Worm (Caenorhabditis elegans) whole organism, young adult: ENCODE measurements around the gene C05G5.1.

Source experiments
- B0035.1 ChIP-seq: sonication (generic microtip); optimal IDR thresholded peaks from 2 replicates; lab custom pipeline; 2016; ENCODE audit warnings: missing genetic modification characterization, mild to moderate bottlenecking, missing compliant biosample characterization, missing genotype, missing genetic modification reagents
- C17E4.6 ChIP-seq: fragments of 200-800 bp; sonication (Bioruptor generic); IDR thresholded peaks from 2 replicates; pipeline ENCODE4 v1.3.6; 2022; ENCODE audit warnings: missing genetic modification reagents, missing genetic modification characterization, missing compliant biosample characterization
- D2030.7 ChIP-seq: fragments of 200-800 bp; sonication (Bioruptor generic); IDR thresholded peaks from 2 replicates; pipeline ENCODE4 v1.3.6; 2022; ENCODE audit warnings: missing genetic modification reagents, missing genetic modification characterization, missing compliant biosample characterization
- F10E7.11 ChIP-seq: sonication (generic microtip); optimal IDR thresholded peaks from 2 replicates; lab custom pipeline; 2017; ENCODE audit warnings: mild to moderate bottlenecking, missing genetic modification characterization, moderate library complexity, missing compliant biosample characterization
- F22D6.2 ChIP-seq: sonication (generic microtip); optimal IDR thresholded peaks from 2 replicates; lab custom pipeline; 2016; ENCODE audit warnings: mild to moderate bottlenecking, missing genetic modification characterization, missing compliant biosample characterization
- F49E8.2 ChIP-seq: sonication (generic microtip); optimal IDR thresholded peaks from 3 replicates; lab custom pipeline; 2017; ENCODE audit warnings: missing genetic modification characterization, mild to moderate bottlenecking, missing compliant biosample characterization, antibody characterized with exemption, moderate library complexity; ENCODE audit not compliant: insufficient read depth
- F52B5.7 ChIP-seq: sonication (generic microtip); optimal IDR thresholded peaks from 2 replicates; lab custom pipeline; 2016; ENCODE audit warnings: mild to moderate bottlenecking, missing genetic modification characterization, missing compliant biosample characterization
- K11D2.4 ChIP-seq: fragments of 200-800 bp; sonication (Bioruptor generic); IDR thresholded peaks from 2 replicates; pipeline ENCODE4 v1.3.6; 2022; ENCODE audit warnings: missing genetic modification reagents, missing genetic modification characterization, missing compliant biosample characterization
- K12H6.12 ChIP-seq: fragments of 200-800 bp; sonication (Bioruptor generic); optimal IDR thresholded peaks from 2 replicates; lab custom pipeline; 2018; ENCODE audit warnings: mild to moderate bottlenecking, missing genetic modification characterization, missing compliant biosample characterization
- T07F8.4 ChIP-seq: sonication (generic microtip); optimal IDR thresholded peaks from 2 replicates; lab custom pipeline; 2016; ENCODE audit warnings: mild to moderate bottlenecking, missing genetic modification characterization, moderate library complexity, missing compliant biosample characterization
- T26A5.8 ChIP-seq: sonication (generic microtip); optimal IDR thresholded peaks from 2 replicates; lab custom pipeline; 2016; ENCODE audit warnings: missing genetic modification characterization, missing compliant biosample characterization
- Y56A3A.18 ChIP-seq: fragments of 200-800 bp; sonication (Bioruptor generic); IDR thresholded peaks from 2 replicates; pipeline ENCODE4 v1.3.6; 2022; ENCODE audit warnings: missing genetic modification reagents, missing genetic modification characterization, missing compliant biosample characterization
- Y95B8A.8 ChIP-seq: fragments of 200-800 bp; sonication (Bioruptor generic); IDR thresholded peaks from 2 replicates; pipeline ENCODE4 v1.3.6; 2022; ENCODE audit warnings: missing genetic modification reagents, missing genetic modification characterization, missing compliant biosample characterization
- ZK185.1 ChIP-seq: sonication (generic microtip); optimal IDR thresholded peaks from 2 replicates; lab custom pipeline; 2016; ENCODE audit warnings: mild to moderate bottlenecking, missing genetic modification characterization, missing compliant biosample characterization; ENCODE audit not compliant: poor library complexity, severe bottlenecking
- ama-1 ChIP-seq, 3 experiments: fragments of 150-350 bp in 1 of 3; sonication (generic microtip) in 2 of 3; optimal IDR thresholded peaks; 2 replicates each; lab custom pipeline; 2014 to 2018; ENCODE audit warnings: missing biosample characterization in 2 of 3, missing genetic modification characterization in 2 of 3, missing genetic modification reagents in 2 of 3
- aptf-2 ChIP-seq: fragments of 200-800 bp; sonication (Bioruptor generic); conservative IDR thresholded peaks from 2 replicates; pipeline ENCODE4 v1.3.6; 2022; ENCODE audit warnings: missing genetic modification reagents, missing genetic modification characterization, missing compliant biosample characterization
- aptf-3 ChIP-seq: fragments of 200-800 bp; sonication (Bioruptor generic); IDR thresholded peaks from 2 replicates; pipeline ENCODE4 v1.3.6; 2022; ENCODE audit warnings: missing genetic modification characterization, missing compliant biosample characterization
- attf-3 ChIP-seq: fragments of 200-800 bp; sonication (Bioruptor generic); conservative IDR thresholded peaks from 2 replicates; pipeline ENCODE4 v1.3.6; 2022; ENCODE audit warnings: missing genetic modification reagents, missing genetic modification characterization, missing compliant biosample characterization
- attf-6 ChIP-seq: fragments of 200-800 bp; sonication (Bioruptor generic); IDR thresholded peaks from 2 replicates; pipeline ENCODE4 v1.3.6; 2022; ENCODE audit warnings: missing genetic modification reagents, missing genetic modification characterization, missing compliant biosample characterization
- bed-2 ChIP-seq: fragments of 200-800 bp; sonication (Bioruptor generic); IDR thresholded peaks from 2 replicates; pipeline ENCODE4 v1.3.6; 2022; ENCODE audit warnings: missing genetic modification reagents, missing genetic modification characterization, missing compliant biosample characterization
- ceh-40 ChIP-seq: fragments of 200-800 bp; sonication (Bioruptor generic); IDR thresholded peaks from 2 replicates; pipeline ENCODE4 v1.3.6; 2022; ENCODE audit warnings: missing genetic modification characterization, missing compliant biosample characterization
- ceh-58 ChIP-seq: fragments of 200-800 bp; sonication (Bioruptor generic); IDR thresholded peaks from 2 replicates; pipeline ENCODE4 v1.3.6; 2022; ENCODE audit warnings: missing genetic modification characterization, missing compliant biosample characterization
- dox-1 ChIP-seq: fragments of 200-800 bp; sonication (Bioruptor generic); IDR thresholded peaks from 2 replicates; pipeline ENCODE4 v1.3.6; 2022; ENCODE audit warnings: missing genetic modification reagents, missing genetic modification characterization, missing compliant biosample characterization
- ekl-4 ChIP-seq: fragments of 200-800 bp; sonication (Bioruptor generic); IDR thresholded peaks from 2 replicates; pipeline ENCODE4 v1.3.6; 2022; ENCODE audit warnings: missing genetic modification reagents, missing genetic modification characterization, missing compliant biosample characterization
- ets-4 ChIP-seq: fragments of 200-800 bp; sonication (Bioruptor generic); optimal IDR thresholded peaks from 2 replicates; lab custom pipeline; 2018; ENCODE audit warnings: mild to moderate bottlenecking, missing genetic modification characterization, missing compliant biosample characterization
- him-1 ChIP-seq: sonication (generic microtip); optimal IDR thresholded peaks from 2 replicates; lab custom pipeline; 2016; ENCODE audit warnings: missing genotype, missing genetic modification reagents, missing genetic modification characterization, missing compliant biosample characterization
- hlh-12 ChIP-seq: sonication (generic microtip); optimal IDR thresholded peaks from 2 replicates; lab custom pipeline; 2016; ENCODE audit warnings: missing genetic modification characterization, missing compliant biosample characterization
- hmg-1.2 ChIP-seq: fragments of 200-800 bp; sonication (Bioruptor generic); IDR thresholded peaks from 2 replicates; pipeline ENCODE4 v1.3.6; 2022; ENCODE audit warnings: missing genetic modification reagents, missing genetic modification characterization, missing compliant biosample characterization
- let-526 ChIP-seq: fragments of 200-800 bp; sonication (Bioruptor generic); IDR thresholded peaks from 2 replicates; pipeline ENCODE4 v1.3.6; 2022; ENCODE audit warnings: missing genetic modification reagents, missing genetic modification characterization, missing compliant biosample characterization
- let-607 ChIP-seq, 2 experiments: fragments of 200-800 bp in 1 of 2; sonication (Bioruptor generic) in 1 of 2; sonication (generic microtip) in 1 of 2; optimal IDR thresholded peaks; 2 replicates each; lab custom pipeline; 2016 to 2018; ENCODE audit warnings: mild to moderate bottlenecking in 2 of 2, missing compliant biosample characterization in 2 of 2, missing genetic modification characterization in 2 of 2, moderate library complexity in 2 of 2, missing genotype in 1 of 2
- lin-26 ChIP-seq: fragments of 200-800 bp; sonication (Bioruptor generic); IDR thresholded peaks from 2 replicates; pipeline ENCODE4 v1.3.6; 2022; ENCODE audit warnings: missing genetic modification reagents, missing genetic modification characterization, missing compliant biosample characterization
- madf-3 ChIP-seq: fragments of 200-800 bp; sonication (Bioruptor generic); IDR thresholded peaks from 2 replicates; pipeline ENCODE4 v1.3.6; 2022; ENCODE audit warnings: missing genetic modification reagents, missing genetic modification characterization, missing compliant biosample characterization
- madf-8 ChIP-seq: fragments of 200-800 bp; sonication (Bioruptor generic); conservative IDR thresholded peaks from 2 replicates; pipeline ENCODE4 v1.3.6; 2022; ENCODE audit warnings: missing genetic modification reagents, missing genetic modification characterization, missing compliant biosample characterization
- mes-4 ChIP-seq: sonication (generic microtip); optimal IDR thresholded peaks from 2 replicates; lab custom pipeline; 2016; ENCODE audit warnings: missing genotype, missing genetic modification characterization, missing compliant biosample characterization
- nfya-2 ChIP-seq: fragments of 200-800 bp; sonication (Bioruptor generic); IDR thresholded peaks from 2 replicates; pipeline ENCODE4 v1.3.6; 2022; ENCODE audit warnings: missing genetic modification reagents, missing genetic modification characterization, missing compliant biosample characterization
- nhr-120 ChIP-seq: fragments of 200-800 bp; sonication (Bioruptor generic); IDR thresholded peaks from 2 replicates; pipeline ENCODE4 v1.3.6; 2022; ENCODE audit warnings: missing genetic modification characterization, missing compliant biosample characterization
- nhr-179 ChIP-seq: sonication (generic microtip); optimal IDR thresholded peaks from 2 replicates; lab custom pipeline; 2016; ENCODE audit warnings: mild to moderate bottlenecking, missing genetic modification characterization, missing compliant biosample characterization
- nhr-90 ChIP-seq: sonication (generic microtip); optimal IDR thresholded peaks from 2 replicates; lab custom pipeline; 2016; ENCODE audit warnings: missing genotype, mild to moderate bottlenecking, missing genetic modification characterization, missing compliant biosample characterization
- pbrm-1 ChIP-seq: fragments of 200-800 bp; sonication (Bioruptor generic); IDR thresholded peaks from 2 replicates; pipeline ENCODE4 v1.3.6; 2022; ENCODE audit warnings: missing genetic modification reagents, missing genetic modification characterization, missing compliant biosample characterization
- pha-4 ChIP-seq: fragments of 150-350 bp; sonication (generic microtip); optimal IDR thresholded peaks from 2 replicates; lab custom pipeline; 2014; ENCODE audit warnings: missing biosample characterization, missing genetic modification reagents, missing genetic modification characterization
- rcor-1 ChIP-seq: fragments of 200-800 bp; sonication (Bioruptor generic); IDR thresholded peaks from 2 replicates; pipeline ENCODE4 v1.3.6; 2022; ENCODE audit warnings: missing genetic modification reagents, missing genetic modification characterization, missing compliant biosample characterization
- rpc-1 ChIP-seq, 2 experiments: fragments of 150-350 bp in 1 of 2; sonication (generic microtip) in 1 of 2; optimal IDR thresholded peaks; 2 replicates each; lab custom pipeline; 2014 to 2018; ENCODE audit warnings: missing biosample characterization in 1 of 2, missing genetic modification characterization in 1 of 2, missing genetic modification reagents in 1 of 2, missing genotype in 1 of 2
- snpc-1.3 ChIP-seq: sonication (generic microtip); optimal IDR thresholded peaks from 2 replicates; lab custom pipeline; 2017; ENCODE audit warnings: missing genetic modification characterization, mild to moderate bottlenecking, missing compliant biosample characterization, antibody characterized with exemption, moderate library complexity, missing genotype, missing genetic modification reagents; ENCODE audit not compliant: insufficient read depth
- somi-1 ChIP-seq: fragments of 200-800 bp; sonication (Bioruptor generic); optimal IDR thresholded peaks from 2 replicates; lab custom pipeline; 2018; ENCODE audit warnings: mild to moderate bottlenecking, missing genetic modification characterization, missing compliant biosample characterization
- tbp1 ChIP-seq: fragments of 200-800 bp; sonication (Bioruptor generic); optimal IDR thresholded peaks from 2 replicates; lab custom pipeline; 2018; ENCODE audit warnings: mild to moderate bottlenecking, missing genetic modification characterization, missing compliant biosample characterization
- zfh-2 ChIP-seq: fragments of 200-800 bp; sonication (Bioruptor generic); conservative IDR thresholded peaks from 2 replicates; pipeline ENCODE4 v1.3.6; 2022; ENCODE audit warnings: missing genetic modification reagents, missing genetic modification characterization, missing compliant biosample characterization
- ztf-26 ChIP-seq: sonication (generic microtip); optimal IDR thresholded peaks from 2 replicates; lab custom pipeline; 2017; ENCODE audit warnings: missing genetic modification characterization, missing compliant biosample characterization
- ztf-3 ChIP-seq: fragments of 200-800 bp; sonication (Bioruptor generic); optimal IDR thresholded peaks from 2 replicates; lab custom pipeline; 2018; ENCODE audit warnings: mild to moderate bottlenecking, missing genetic modification characterization, missing compliant biosample characterization

C05G5.1 gene

ce11 chrX:14708176-14708642 lies 31.7 kb downstream of the C05G5.1 start (continued):
- TF ChIP-seq rpc-1 (optimal IDR thresholded peaks at IDR 0.05; lab: Kevin White, UChicago) (no peak), rpc-1 (tag; optimal IDR thresholded peaks at IDR 0.05; lab: Kevin White, UChicago) (no peak), rcor-1 (peak; percentile 77), Y56A3A.18 (GFP tag; lab: Robert Waterston, UW) (no peak), K12H6.12 (tag; lab: Kevin White, UChicago) (peak; percentile 98), ceh-40 (GFP tag; lab: Robert Waterston, UW) (no peak), ceh-58 (GFP tag; lab: Robert Waterston, UW) (no peak), F52B5.7 (peak; percentile 85), pha-4 (tag; lab: Kevin White, UChicago) (no peak), attf-6 (GFP tag; lab: Robert Waterston, UW) (no peak), ztf-26 (tag; lab: Kevin White, UChicago) (peak; percentile 92), ets-4 (GFP tag; lab: Kevin White, UChicago) (peak; percentile 11), nhr-90 (tag; lab: Kevin White, UChicago) (no peak), tbp1 (peak; percentile 51), pbrm-1 (GFP tag; lab: Robert Waterston, UW) (peak; percentile 67), somi-1 (GFP tag; lab: Kevin White, UChicago) (peak; percentile 89), aptf-2 (GFP tag; lab: Robert Waterston, UW) (no peak), F10E7.11 (no peak), hmg-1.2 (GFP tag; lab: Robert Waterston, UW) (peak; percentile 62), D2030.7 (no peak), madf-8 (GFP tag; lab: Robert Waterston, UW) (no peak), hlh-12 (tag; lab: Kevin White, UChicago) (no peak), ama-1 (optimal IDR thresholded peaks at IDR 0.05; lab: Kevin White, UChicago) (no peak), ama-1 (GFP tag; optimal IDR thresholded peaks at IDR 0.05; lab: Kevin White, UChicago) (no peak), C17E4.6 (no peak), mes-4 (tag; lab: Kevin White, UChicago) (no peak), F22D6.2 (peak; percentile 44), ztf-3 (GFP tag; lab: Kevin White, UChicago) (no peak), lin-26 (GFP tag; lab: Robert Waterston, UW) (0 out of 2 replicates have a peak, but pooled peaks have one; percentile 60), T07F8.4 (peak; percentile 27), ekl-4 (no peak), Y95B8A.8 (no peak), nhr-120 (no peak), snpc-1.3 (tag; lab: Kevin White, UChicago) (no peak), F49E8.2 (tag; lab: Kevin White, UChicago) (no peak), aptf-3 (GFP tag; lab: Robert Waterston, UW) (0 out of 2 replicates have a peak, but pooled peaks have one; percentile 40), dox-1 (peak; percentile 93), K11D2.4 (GFP tag; lab: Robert Waterston, UW) (peak; percentile 87), madf-3 (no peak), let-607 (tag; optimal IDR thresholded peaks at IDR 0.05; lab: Kevin White, UChicago) (peak; percentile 33 to 71), attf-3 (GFP tag; lab: Robert Waterston, UW) (no peak), zfh-2 (GFP tag; lab: Robert Waterston, UW) (peak; percentile 100), let-526 (GFP tag; lab: Robert Waterston, UW) (peak; percentile 71; the same call in 1 of the 2 replicates), T26A5.8 (tag; lab: Kevin White, UChicago) (no peak), nhr-179 (tag; lab: Kevin White, UChicago) (no peak), nfya-2 (no peak), him-1 (tag; lab: Kevin White, UChicago) (no peak), B0035.1 (tag; lab: Kevin White, UChicago) (peak; percentile 40), bed-2 (no peak), ZK185.1 (tag; lab: Kevin White, UChicago) (peak; percentile 53)
